Worm (Caenorhabditis elegans): ENCODE measurements around the gene C41H7.9.

Gene C41H7.9

DNA sequence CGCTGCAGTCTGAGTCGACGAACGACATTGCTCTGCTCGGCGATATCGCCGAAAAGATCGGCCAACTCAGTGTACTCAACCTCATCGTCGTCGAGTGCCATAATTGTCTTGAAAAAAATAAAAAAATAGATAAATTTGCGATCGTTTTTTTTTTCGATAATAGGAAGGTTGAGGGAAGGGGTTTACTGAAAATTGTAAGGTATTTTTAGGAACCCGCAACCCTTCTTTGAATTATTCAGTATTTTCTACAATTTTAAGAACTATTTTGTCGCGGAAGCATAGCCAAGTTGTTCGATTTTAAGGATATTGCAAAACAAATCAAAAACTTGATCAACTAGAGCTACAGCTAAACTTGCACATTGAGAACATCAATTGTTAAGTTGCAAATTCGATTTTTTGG, at the start of gene C41H7.9:
C41H7.9 (minus strand) TSS at position 101 of the 400 bp plus-strand sequence.
- no peak for TF ChIP-seq fos-1 (tag; optimal IDR thresholded peaks at IDR 0.05)
- TF ChIP-seq nhr-12 (tag; optimal IDR thresholded peaks at IDR 0.05) = no peak
- no peak for TF ChIP-seq ztf-11 (tag; optimal IDR thresholded peaks at IDR 0.05)
- TF ChIP-seq elt-1 (tag; optimal IDR thresholded peaks at IDR 0.05) = no peak
- no peak for TF ChIP-seq peb-1 (tag; optimal IDR thresholded peaks at IDR 0.05)
- TF ChIP-seq nhr-129 (tag; optimal IDR thresholded peaks at IDR 0.05) = no peak
- no peak for TF ChIP-seq unc-39 (tag; optimal IDR thresholded peaks at IDR 0.05)
- no peak for TF ChIP-seq lsy-2 (tag; optimal IDR thresholded peaks at IDR 0.05)
- no peak for TF ChIP-seq egl-27 (tag; optimal IDR thresholded peaks at IDR 0.05)
- TF ChIP-seq nhr-6 (tag; optimal IDR thresholded peaks at IDR 0.05) = no peak

DNA sequence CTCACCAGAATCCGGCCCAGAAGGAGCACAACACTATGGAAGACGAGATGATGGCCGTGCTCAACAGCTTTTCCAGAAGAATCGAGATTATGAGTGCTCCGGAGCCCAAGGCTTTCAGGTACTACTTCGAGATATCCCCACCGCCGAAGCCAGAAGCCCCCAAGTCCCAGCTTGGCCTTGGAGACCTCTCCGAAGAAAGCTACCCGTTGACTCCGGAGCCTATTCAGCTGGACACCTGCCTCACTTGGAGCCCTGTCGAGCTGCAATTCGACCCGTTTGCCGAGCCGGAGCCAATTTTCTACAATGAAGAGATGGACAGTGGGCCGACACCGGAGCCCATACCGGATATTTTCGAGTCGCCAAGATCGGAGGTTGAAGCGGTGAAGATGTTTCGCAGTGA, 49.6 kb upstream of the C41H7.9 start:
- no peak for TF ChIP-seq mab-5 (tag; optimal IDR thresholded peaks at IDR 0.05)
- no peak for TF ChIP-seq zag-1 (tag; optimal IDR thresholded peaks at IDR 0.05)
- TF ChIP-seq peb-1 (tag; optimal IDR thresholded peaks at IDR 0.05) = no peak

DNA sequence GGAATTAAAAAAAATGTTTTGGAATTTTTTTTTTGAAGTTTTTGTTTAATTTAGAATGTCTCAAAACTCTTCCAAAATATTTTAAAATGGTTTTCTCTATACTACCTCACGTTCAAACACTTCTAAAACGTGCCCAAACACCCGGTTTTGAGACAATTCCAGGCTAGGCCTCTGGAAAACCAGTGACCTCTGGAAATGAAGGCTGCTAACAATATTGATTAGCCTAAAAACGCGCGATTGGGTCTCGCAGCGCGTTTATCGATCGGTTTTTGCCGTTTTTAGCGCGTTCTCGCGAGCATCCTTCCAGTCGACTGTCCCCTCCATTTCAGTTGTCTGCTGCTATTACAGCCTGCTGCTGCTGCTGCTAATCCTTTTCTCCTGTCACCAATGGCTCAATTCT, 48.7 kb upstream of the C41H7.9 start, which contains the start of gene Y25C1A.6:
Y25C1A.6 (plus strand) TSS at position 301 of the 400 bp plus-strand sequence.
- no peak for TF ChIP-seq dmd-4 (tag; optimal IDR thresholded peaks at IDR 0.05)
- TF ChIP-seq mbf-1 (tag; optimal IDR thresholded peaks at IDR 0.05) = no peak
- no peak for TF ChIP-seq aly-2 (tag; optimal IDR thresholded peaks at IDR 0.05)
- no peak for TF ChIP-seq ztf-1 (GFP tag; conservative IDR thresholded peaks at IDR 0.05)
- TF ChIP-seq sma-3 (GFP tag; optimal IDR thresholded peaks at IDR 0.05) = no peak
- TF ChIP-seq skn-1 (tag; optimal IDR thresholded peaks at IDR 0.05) = no peak
- no peak for TF ChIP-seq zag-1 (tag; optimal IDR thresholded peaks at IDR 0.05)
- TF ChIP-seq ama-1 (optimal IDR thresholded peaks at IDR 0.05) = no peak
- TF ChIP-seq egl-27 (tag; optimal IDR thresholded peaks at IDR 0.05) = no peak
- no peak for TF ChIP-seq elt-3 (tag; optimal IDR thresholded peaks at IDR 0.05)
- no peak for TF ChIP-seq fos-1 (tag; optimal IDR thresholded peaks at IDR 0.05)
- no peak for TF ChIP-seq alr-1 (tag; optimal IDR thresholded peaks at IDR 0.05)
- TF ChIP-seq lin-39 (tag; optimal IDR thresholded peaks at IDR 0.05) = no peak
- no peak for TF ChIP-seq C34F6.9 (tag; optimal IDR thresholded peaks at IDR 0.05)
- no peak for TF ChIP-seq ztf-11 (tag; optimal IDR thresholded peaks at IDR 0.05)
- TF ChIP-seq nhr-23 (tag; optimal IDR thresholded peaks at IDR 0.05) = no peak
- TF ChIP-seq sma-9 (GFP tag; optimal IDR thresholded peaks at IDR 0.05) = no peak
- TF ChIP-seq sma-9 (tag; optimal IDR thresholded peaks at IDR 0.05) = no peak
- no peak for TF ChIP-seq unc-62 (GFP tag; optimal IDR thresholded peaks at IDR 0.05)
- no peak for TF ChIP-seq lin-11 (tag; optimal IDR thresholded peaks at IDR 0.05)

DNA sequence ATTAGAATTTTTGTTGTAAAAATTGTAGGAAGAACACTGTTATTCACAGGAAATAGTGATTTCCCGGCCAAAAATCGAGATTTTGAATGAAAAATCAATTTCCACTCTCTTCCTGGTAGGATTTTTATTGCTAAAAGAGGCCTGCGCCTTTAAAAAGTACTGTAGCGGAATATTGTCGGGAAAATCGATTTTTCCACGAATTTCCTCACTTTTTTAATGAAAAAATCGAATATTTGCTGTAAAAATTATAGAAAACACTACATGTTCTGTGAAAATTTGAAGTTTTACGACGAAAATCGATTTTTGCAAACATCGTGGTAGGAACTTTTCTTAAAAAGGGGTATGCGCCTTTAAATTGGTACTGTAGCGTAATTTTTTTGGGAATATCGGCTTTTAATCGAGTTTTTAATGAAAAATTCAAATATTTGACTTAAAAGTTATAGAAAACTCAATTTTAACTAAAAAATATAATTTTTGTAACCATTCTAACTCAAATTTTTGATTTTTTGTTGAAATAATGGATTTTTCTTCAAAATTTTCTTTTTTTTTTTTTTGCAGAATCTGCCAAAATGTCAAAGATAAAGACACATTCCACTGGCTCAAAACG, 44.3 kb upstream of the C41H7.9 start, which contains the start of gene lin-8:
lin-8 (plus strand) TSS at position 557 of the 607 bp plus-strand sequence.
- no peak for TF ChIP-seq nhr-10 (tag; optimal IDR thresholded peaks at IDR 0.05)
- no peak for TF ChIP-seq zag-1 (tag; optimal IDR thresholded peaks at IDR 0.05)
- no peak for TF ChIP-seq lin-13 (GFP tag; optimal IDR thresholded peaks at IDR 0.05)
- TF ChIP-seq unc-62 (GFP tag; optimal IDR thresholded peaks at IDR 0.05) = no peak
- no peak for TF ChIP-seq mbf-1 (tag; optimal IDR thresholded peaks at IDR 0.05)
- no peak for TF ChIP-seq blmp-1 (tag; optimal IDR thresholded peaks at IDR 0.05; ENCODE audit: insufficient read depth)
- TF ChIP-seq egl-27 (tag; optimal IDR thresholded peaks at IDR 0.05) = no peak
- no peak for TF ChIP-seq sma-9 (GFP tag; optimal IDR thresholded peaks at IDR 0.05)
- TF ChIP-seq sma-9 (tag; optimal IDR thresholded peaks at IDR 0.05) = no peak
- TF ChIP-seq F13H6.1 (tag; optimal IDR thresholded peaks at IDR 0.05) = no peak
- no peak for TF ChIP-seq dmd-4 (tag; optimal IDR thresholded peaks at IDR 0.05)
- TF ChIP-seq snpc-4 (tag; optimal IDR thresholded peaks at IDR 0.05) = no peak
- no peak for TF ChIP-seq lin-39 (tag; optimal IDR thresholded peaks at IDR 0.05)
- no peak for TF ChIP-seq ztf-4 (tag; optimal IDR thresholded peaks at IDR 0.05)
- TF ChIP-seq elt-3 (tag; optimal IDR thresholded peaks at IDR 0.05) = no peak

DNA sequence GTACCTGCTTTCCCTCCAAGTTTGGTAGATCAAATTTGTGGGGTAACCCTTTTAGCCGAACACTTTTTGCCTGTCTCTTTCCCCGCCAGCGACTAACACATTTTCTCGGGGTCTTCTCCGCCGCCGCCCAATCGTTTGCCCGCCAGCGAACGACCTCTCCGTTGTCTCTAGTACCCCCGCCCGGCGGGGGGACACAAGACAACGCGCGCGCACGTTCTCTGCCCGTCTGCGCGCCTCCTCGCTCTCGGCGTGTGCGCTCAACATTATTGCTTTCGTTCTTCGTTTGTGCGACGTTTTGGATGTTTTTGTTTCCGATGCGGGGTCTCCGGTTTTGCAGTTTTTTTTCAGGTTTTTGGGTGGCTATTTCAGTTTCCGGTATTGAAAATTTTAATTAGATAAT, 43.5 kb upstream of the C41H7.9 start:
- TF ChIP-seq nhr-129 (tag; optimal IDR thresholded peaks at IDR 0.05) (peak; percentile 26), snpc-4 (tag; optimal IDR thresholded peaks at IDR 0.05) (no peak), crh-2 (tag; optimal IDR thresholded peaks at IDR 0.05) (peak; percentile 17), C34F6.9 (tag; optimal IDR thresholded peaks at IDR 0.05) (peak; percentile 35), unc-55 (GFP tag; optimal IDR thresholded peaks at IDR 0.05) (peak; percentile 25), aly-2 (tag; optimal IDR thresholded peaks at IDR 0.05) (no peak)

Measured in whole organism, L2 larva.